Fruit fly (Drosophila melanogaster) whole organism, prepupa: ENCODE results near the gene CG10973.

Experiments
- Blimp-1 ChIP-seq: fragments of 200-800 bp; sonication (Bioruptor generic); optimal IDR thresholded peaks from 3 replicates; lab custom pipeline; 2017; ENCODE audit warnings: missing biosample characterization, missing genetic modification characterization, mild to moderate bottlenecking, moderate library complexity, missing genetic modification reagents
- CG11294 ChIP-seq: fragments of 200-800 bp; sonication (Bioruptor generic); IDR thresholded peaks from 2 replicates; pipeline ENCODE4 v1.3.6; 2022; ENCODE audit warnings: missing biosample characterization, missing genetic modification characterization
- CG15336 ChIP-seq: fragments of 200-800 bp; sonication (Bioruptor generic); IDR thresholded peaks from 2 replicates; pipeline ENCODE4 v1.3.6; 2022; ENCODE audit warnings: missing biosample characterization, missing genetic modification characterization
- CG7368 ChIP-seq: fragments of 200-800 bp; sonication (Bioruptor generic); optimal IDR thresholded peaks from 3 replicates; lab custom pipeline; 2016; ENCODE audit warnings: missing biosample characterization, missing genetic modification characterization
- Eip75B ChIP-seq: fragments of 200-800 bp; sonication (Bioruptor generic); optimal IDR thresholded peaks from 3 replicates; lab custom pipeline; 2016; ENCODE audit warnings: missing biosample characterization, missing genetic modification characterization
- Eip93F ChIP-seq: fragments of 200-800 bp; sonication (Bioruptor generic); optimal IDR thresholded peaks from 2 replicates; lab custom pipeline; 2016; ENCODE audit warnings: missing biosample characterization, mild to moderate bottlenecking, missing genetic modification characterization
- Gug ChIP-seq: fragments of 200-800 bp; sonication (Bioruptor generic); IDR thresholded peaks from 2 replicates; pipeline ENCODE4 v1.3.6; 2022; ENCODE audit warnings: missing biosample characterization, missing genetic modification characterization
- Smox ChIP-seq: fragments of 200-800 bp; sonication (Bioruptor generic); optimal IDR thresholded peaks from 3 replicates; lab custom pipeline; 2016; ENCODE audit warnings: missing biosample characterization, missing genetic modification characterization
- fd59A ChIP-seq: fragments of 200-800 bp; sonication (Bioruptor generic); optimal IDR thresholded peaks from 2 replicates; lab custom pipeline; 2017; ENCODE audit warnings: missing biosample characterization, mild to moderate bottlenecking, missing genetic modification characterization, missing genetic modification reagents
- fd85E ChIP-seq: fragments of 200-800 bp; sonication (Bioruptor generic); optimal IDR thresholded peaks from 3 replicates; lab custom pipeline; 2016; ENCODE audit warnings: missing biosample characterization, missing genetic modification characterization
- fkh ChIP-seq: fragments of 200-800 bp; sonication (Bioruptor generic); optimal IDR thresholded peaks from 3 replicates; lab custom pipeline; 2017; ENCODE audit warnings: missing biosample characterization, mild to moderate bottlenecking, missing genetic modification characterization, moderate library complexity
- salr ChIP-seq, 2 experiments: fragments of 200-800 bp; sonication (Bioruptor generic); optimal IDR thresholded peaks; 3 replicates each; lab custom pipeline; 2016 to 2018; ENCODE audit warnings: missing biosample characterization in 2 of 2, missing genetic modification characterization in 2 of 2, mild to moderate bottlenecking in 1 of 2

DNA sequence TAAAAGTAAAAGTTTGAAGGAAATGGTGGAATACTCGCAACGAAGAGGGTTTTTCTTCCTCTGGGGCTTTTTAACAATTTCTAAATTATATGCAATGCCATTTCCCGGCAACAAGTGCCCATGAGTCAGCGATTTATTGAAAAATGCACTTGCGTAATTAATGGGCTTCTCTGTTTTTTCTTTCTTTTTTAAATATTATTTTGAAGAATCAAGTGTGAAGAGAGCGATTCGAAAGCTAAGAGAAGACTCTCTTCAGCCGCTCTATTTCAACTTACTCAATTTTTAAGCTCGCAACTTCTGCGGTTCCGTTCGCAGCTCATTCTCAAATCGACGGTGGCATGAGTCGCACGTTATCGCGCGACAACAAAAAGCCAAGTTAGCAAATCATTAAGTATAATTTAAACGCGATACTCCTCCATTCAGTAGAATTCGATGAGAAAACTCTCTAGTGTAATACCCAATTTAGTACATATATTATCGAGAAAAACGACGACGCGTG is 35.4 kb upstream of the CG10973 start, which contains the start of gene CG42709:
- TF ChIP-seq fd85E (GFP tag; lab: Kevin White, UChicago) (no peak), fd59A (GFP tag; lab: Kevin White, UChicago) (no peak), CG11294 (GFP tag; lab: Robert Waterston, UW) (no peak), fkh (GFP tag; lab: Kevin White, UChicago) (no peak), Smox (GFP tag; lab: Kevin White, UChicago) (no peak), CG15336 (GFP tag; lab: Robert Waterston, UW) (peak; percentile 37; the same call in 1 of the 2 replicates), Eip75B (GFP tag; lab: Kevin White, UChicago) (no peak), Eip93F (GFP tag; lab: Kevin White, UChicago) (no peak), Blimp-1 (GFP tag; lab: Kevin White, UChicago) (peak; percentile 45), salr (GFP tag; optimal IDR thresholded peaks at IDR 0.05; lab: Kevin White, UChicago) (no peak), CG7368 (GFP tag; lab: Kevin White, UChicago) (no peak), Gug (GFP tag; lab: Robert Waterston, UW) (no peak)
